Worm (Caenorhabditis elegans): ENCODE results near the gene F53F4.15.

Gene F53F4.15

DNA sequence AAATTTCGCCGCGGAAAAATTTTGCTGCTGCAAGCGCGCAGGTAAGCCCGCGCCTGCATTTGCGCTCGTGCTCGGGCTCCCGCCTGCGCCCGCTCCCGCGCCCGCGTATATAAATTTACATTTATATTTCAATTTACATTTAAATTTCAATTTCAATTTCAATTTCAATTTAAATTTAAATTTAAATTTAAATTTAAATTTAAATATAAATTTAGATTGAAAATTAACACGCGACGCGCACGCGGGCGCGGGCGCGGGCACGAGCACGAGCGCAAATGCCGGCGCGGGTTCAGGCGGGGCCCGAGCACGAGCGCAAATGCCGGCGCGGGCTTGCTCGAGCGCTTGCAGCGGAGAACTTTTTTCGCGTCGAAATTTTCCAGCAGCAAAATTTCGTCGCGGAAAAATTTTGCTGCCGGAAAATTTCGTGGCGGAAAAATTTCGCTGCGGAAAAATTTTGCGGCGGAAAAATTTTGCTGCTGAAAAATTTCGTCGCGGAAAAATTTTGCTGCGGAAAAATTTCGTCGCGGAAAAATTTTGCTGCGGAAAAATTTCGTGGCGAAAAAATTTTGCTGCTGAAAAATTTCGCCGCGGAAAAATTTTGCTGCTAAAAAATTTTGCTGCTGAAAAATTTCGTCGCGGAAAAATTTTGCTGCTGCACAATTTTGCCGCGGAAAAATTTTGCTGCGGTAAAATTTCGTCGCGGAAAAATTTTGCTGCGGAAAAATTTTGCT lies 25.2 kb downstream of the F53F4.15 start:
- no peak for TF ChIP-seq isw-1 (GFP tag; IDR thresholded peaks at IDR 0.05)
- TF ChIP-seq hlh-4 (tag; optimal IDR thresholded peaks at IDR 0.05): no peak
- TF ChIP-seq nhr-47 (tag; optimal IDR thresholded peaks at IDR 0.05): no peak
- no peak for TF ChIP-seq ces-1 (GFP tag; optimal IDR thresholded peaks at IDR 0.05)
- TF ChIP-seq ceh-8 (GFP tag; optimal IDR thresholded peaks at IDR 0.05): peak; percentile 98
- TF ChIP-seq ceh-88 (GFP tag; IDR thresholded peaks at IDR 0.05): no peak
- TF ChIP-seq ets-5 (GFP tag; IDR thresholded peaks at IDR 0.05): no peak
- no peak for TF ChIP-seq ama-1 (optimal IDR thresholded peaks at IDR 0.05)
- TF ChIP-seq pag-3 (tag; optimal IDR thresholded peaks at IDR 0.05; ENCODE audit: borderline replicate concordance, insufficient read depth): no peak
- TF ChIP-seq mab-9 (GFP tag; IDR thresholded peaks at IDR 0.05): peak; percentile 72; the same call in 1 of the 2 replicates
- no peak for TF ChIP-seq hlh-17 (GFP tag; optimal IDR thresholded peaks at IDR 0.05; ENCODE audit: borderline replicate concordance)
- no peak for TF ChIP-seq unc-30 (tag; optimal IDR thresholded peaks at IDR 0.05)
- no peak for TF ChIP-seq unc-86 (tag; optimal IDR thresholded peaks at IDR 0.05)
- no peak for TF ChIP-seq lin-15B (tag; optimal IDR thresholded peaks at IDR 0.05)
- no peak for TF ChIP-seq skn-1 (tag; optimal IDR thresholded peaks at IDR 0.05)

DNA sequence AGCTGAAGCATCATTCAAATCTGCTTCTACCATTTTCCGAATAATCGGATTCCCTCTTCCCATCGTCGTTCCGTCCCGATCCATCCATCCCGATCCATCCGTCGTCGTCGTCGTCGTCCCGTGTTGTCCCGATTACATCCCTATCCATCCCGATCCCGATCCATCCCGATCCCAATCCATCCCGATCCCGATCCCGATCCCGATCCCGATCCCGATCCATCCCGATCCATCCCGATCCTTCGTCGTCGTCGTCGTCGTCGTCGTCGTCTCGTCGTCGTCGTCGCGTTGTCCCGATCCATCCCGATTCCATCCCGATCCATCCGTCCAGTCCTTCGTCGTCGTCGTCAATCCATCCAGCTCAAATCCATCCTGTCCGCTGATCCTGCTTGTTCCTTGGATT lies 26.4 kb downstream of the F53F4.15 start:
- no peak for TF ChIP-seq fos-1 (tag; optimal IDR thresholded peaks at IDR 0.05)
- TF ChIP-seq zip-4 (GFP tag; optimal IDR thresholded peaks at IDR 0.05): no peak
- TF ChIP-seq lin-15B (tag; optimal IDR thresholded peaks at IDR 0.05): no peak
- TF ChIP-seq skn-1 (tag; optimal IDR thresholded peaks at IDR 0.05): no peak
- TF ChIP-seq mef-2 (tag; optimal IDR thresholded peaks at IDR 0.05): no peak

DNA sequence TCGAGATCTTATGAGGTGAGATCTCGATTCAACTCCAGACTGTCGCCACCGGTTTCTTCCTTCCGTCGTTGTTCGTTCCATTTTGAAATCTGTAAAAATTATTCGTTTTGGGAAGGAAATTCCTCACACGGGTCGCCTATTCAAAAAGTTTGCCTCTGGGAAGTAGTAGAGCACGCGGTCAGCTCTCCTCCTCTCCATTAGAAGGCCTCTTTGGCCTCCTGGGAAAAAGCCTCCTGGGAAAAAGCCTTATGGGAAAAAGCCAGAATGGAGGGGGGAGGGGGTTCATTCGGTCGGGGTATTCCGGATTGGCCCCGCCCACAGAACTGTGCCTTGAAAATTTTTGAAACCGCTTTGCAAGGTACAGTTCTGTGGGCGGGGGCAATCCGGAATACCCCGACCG lies 26.8 kb downstream of the F53F4.15 start:
- no peak for TF ChIP-seq alr-1 (tag; optimal IDR thresholded peaks at IDR 0.05; ENCODE audit: borderline replicate concordance)
- no peak for TF ChIP-seq nhr-85 (tag)
- no peak for TF ChIP-seq hlh-17 (GFP tag; optimal IDR thresholded peaks at IDR 0.05; ENCODE audit: borderline replicate concordance)
- no peak for TF ChIP-seq ceh-82 (tag; optimal IDR thresholded peaks at IDR 0.05)
- TF ChIP-seq ets-5 (GFP tag; IDR thresholded peaks at IDR 0.05): no peak
- no peak for TF ChIP-seq ceh-88 (GFP tag; IDR thresholded peaks at IDR 0.05)
- TF ChIP-seq pag-3 (tag; optimal IDR thresholded peaks at IDR 0.05; ENCODE audit: borderline replicate concordance, insufficient read depth): no peak
- no peak for TF ChIP-seq lir-3 (tag; optimal IDR thresholded peaks at IDR 0.05; ENCODE audit: poor library complexity)

- TF ChIP-seq nhr-19 (GFP tag; conservative IDR thresholded peaks at IDR 0.05) (no peak), pax-3 (tag; optimal IDR thresholded peaks at IDR 0.05) (peak; percentile 20), nhr-90 (tag; optimal IDR thresholded peaks at IDR 0.05; ENCODE audit: poor library complexity) (peak; percentile 33), ztf-4 (tag; optimal IDR thresholded peaks at IDR 0.05) (peak; percentile 29), efl-1 (optimal IDR thresholded peaks at IDR 0.05) (peak in 1 of 2 experiments; percentile 16), efl-1 (GFP tag; optimal IDR thresholded peaks at IDR 0.05 in 1 of 2) (peak in 1 of 2 experiments; percentile 91)
Observed at ce11 chrV:13649730-13650349, 29.1 kb downstream of the F53F4.15 start, which contains the start of gene H37A05.4. H37A05.4 (minus strand) TSS chrV:13649780.

DNA sequence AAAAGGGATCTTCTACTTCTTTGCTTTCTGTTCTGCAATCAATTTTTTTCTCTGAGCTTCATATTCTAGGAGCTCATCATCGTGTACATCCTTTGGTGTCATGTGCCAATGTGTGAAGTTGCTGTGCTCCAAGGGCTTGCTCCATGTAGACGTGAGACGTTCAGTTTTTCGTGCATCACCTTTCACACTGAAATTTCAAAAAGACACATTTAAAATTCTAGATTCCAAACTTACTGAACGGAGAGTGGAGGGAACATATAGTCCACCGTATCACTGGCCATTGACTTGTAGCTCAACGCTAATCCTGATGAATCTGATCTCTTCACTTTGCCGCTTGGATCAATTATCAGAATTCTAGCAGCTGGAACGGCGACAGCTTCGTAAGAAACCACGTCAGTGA lies 30.0 kb downstream of the F53F4.15 start:
- TF ChIP-seq sup-37 (GFP tag; optimal IDR thresholded peaks at IDR 0.05): no peak
- no peak for TF ChIP-seq mef-2 (tag; optimal IDR thresholded peaks at IDR 0.05)
- no peak for TF ChIP-seq lin-15B (tag; optimal IDR thresholded peaks at IDR 0.05)
- TF ChIP-seq elt-3 (tag; optimal IDR thresholded peaks at IDR 0.05): no peak
- TF ChIP-seq rnt-1 (tag; optimal IDR thresholded peaks at IDR 0.05): no peak
- no peak for TF ChIP-seq unc-30 (tag; optimal IDR thresholded peaks at IDR 0.05)
- no peak for TF ChIP-seq C16A3.4 (tag; optimal IDR thresholded peaks at IDR 0.05)
- no peak for TF ChIP-seq jun-1 (tag; optimal IDR thresholded peaks at IDR 0.05)
- no peak for TF ChIP-seq unc-98 (GFP tag; IDR thresholded peaks at IDR 0.05)
- no peak for TF ChIP-seq nhr-90 (tag; optimal IDR thresholded peaks at IDR 0.05; ENCODE audit: poor library complexity)
- TF ChIP-seq vab-15 (tag; optimal IDR thresholded peaks at IDR 0.05): no peak
- no peak for TF ChIP-seq aha-1 (tag; optimal IDR thresholded peaks at IDR 0.05)
- TF ChIP-seq tlp-1 (tag; optimal IDR thresholded peaks at IDR 0.05): no peak
- TF ChIP-seq fkh-10 (GFP tag; optimal IDR thresholded peaks at IDR 0.05): no peak
- TF ChIP-seq ama-1 (optimal IDR thresholded peaks at IDR 0.05): no peak
- TF ChIP-seq nhr-77 (tag; optimal IDR thresholded peaks at IDR 0.05): no peak

Measured in whole organism, L1 larva.